Fruit fly (Drosophila melanogaster) whole organism, embryonic: ENCODE results near the gene CG7518.

ENCODE experiments used
- Abd-B ChIP-seq: fragments of 200-800 bp; sonication (Bioruptor generic); optimal IDR thresholded peaks from 2 replicates; lab custom pipeline; 2018; ENCODE audit warnings: missing biosample characterization, mild to moderate bottlenecking, missing genetic modification characterization, moderate library complexity
- Atf-2 ChIP-seq: fragments of 200-800 bp; sonication (Bioruptor generic); optimal IDR thresholded peaks from 2 replicates; lab custom pipeline; 2016; ENCODE audit warnings: missing biosample characterization, missing genetic modification characterization
- Awh ChIP-seq: fragments of 200-800 bp; sonication (Bioruptor generic); IDR thresholded peaks from 2 replicates; pipeline ENCODE4, ENCODE4 v1.3.6; 2022; ENCODE audit warnings: missing biosample characterization, missing genetic modification characterization
- CG10209 ChIP-seq: fragments of 200-800 bp; sonication (Bioruptor generic); optimal IDR thresholded peaks from 3 replicates; lab custom pipeline; 2017; ENCODE audit warnings: missing biosample characterization, mild to moderate bottlenecking, missing genetic modification characterization, missing genetic modification reagents
- CG11093 ChIP-seq: fragments of 200-800 bp; sonication (Bioruptor generic); IDR thresholded peaks from 3 replicates; pipeline ENCODE4 v1.3.6; 2022; ENCODE audit warnings: missing biosample characterization, missing genetic modification characterization
- CG12155 ChIP-seq: fragments of 200-800 bp; sonication (Bioruptor generic); optimal IDR thresholded peaks from 3 replicates; lab custom pipeline; 2016; ENCODE audit warnings: missing biosample characterization, missing genetic modification characterization
- CG15011 ChIP-seq: fragments of 200-800 bp; sonication (Bioruptor generic); optimal IDR thresholded peaks from 3 replicates; lab custom pipeline; 2018; ENCODE audit warnings: missing biosample characterization, mild to moderate bottlenecking, missing genetic modification characterization
- CG16779 ChIP-seq: fragments of 200-800 bp; sonication (Bioruptor generic); IDR thresholded peaks from 2 replicates; pipeline ENCODE4 v1.3.6; 2022; ENCODE audit warnings: missing biosample characterization, missing genetic modification characterization
- CG16863 ChIP-seq: fragments of 200-800 bp; sonication (Bioruptor generic); optimal IDR thresholded peaks from 3 replicates; lab custom pipeline; 2016; ENCODE audit warnings: missing biosample characterization, missing genetic modification characterization
- CG17359 ChIP-seq: fragments of 200-800 bp; sonication (Bioruptor generic); optimal IDR thresholded peaks from 3 replicates; lab custom pipeline; 2018; ENCODE audit warnings: missing biosample characterization, mild to moderate bottlenecking, missing genetic modification characterization, moderate library complexity
- CG18476 ChIP-seq: fragments of 200-800 bp; sonication (Bioruptor generic); optimal IDR thresholded peaks from 2 replicates; lab custom pipeline; 2016; ENCODE audit warnings: missing biosample characterization, mild to moderate bottlenecking, missing genetic modification characterization
- CG31365 ChIP-seq: fragments of 200-800 bp; sonication (Bioruptor generic); optimal IDR thresholded peaks from 2 replicates; lab custom pipeline; 2018; ENCODE audit warnings: missing biosample characterization, mild to moderate bottlenecking, missing genetic modification characterization
- CG3407 ChIP-seq: fragments of 200-800 bp; sonication (Bioruptor generic); optimal IDR thresholded peaks from 2 replicates; lab custom pipeline; 2018; ENCODE audit warnings: missing biosample characterization, mild to moderate bottlenecking, missing genetic modification characterization
- CG34224 ChIP-seq: fragments of 200-800 bp; sonication (Bioruptor generic); IDR thresholded peaks from 3 replicates; pipeline ENCODE4 v1.3.6; 2022; ENCODE audit warnings: missing biosample characterization, missing genetic modification characterization; ENCODE audit not compliant: partially characterized antibody
- CG4820 ChIP-seq: fragments of 200-800 bp; sonication (Bioruptor generic); optimal IDR thresholded peaks from 3 replicates; lab custom pipeline; 2016; ENCODE audit warnings: missing biosample characterization, missing genetic modification characterization
- CG5180 ChIP-seq: fragments of 200-800 bp; sonication (Bioruptor generic); optimal IDR thresholded peaks from 3 replicates; lab custom pipeline; 2017; ENCODE audit warnings: missing biosample characterization, missing genetic modification characterization, mild to moderate bottlenecking, moderate library complexity, missing genetic modification reagents
- CHES-1-like ChIP-seq: fragments of 200-800 bp; sonication (Bioruptor generic); optimal IDR thresholded peaks from 2 replicates; lab custom pipeline; 2016; ENCODE audit warnings: missing biosample characterization, missing genetic modification characterization
- CoRest ChIP-seq: fragments of 200-800 bp; sonication (Bioruptor generic); optimal IDR thresholded peaks from 3 replicates; lab custom pipeline; 2018; ENCODE audit warnings: missing biosample characterization, mild to moderate bottlenecking, missing genetic modification characterization, moderate library complexity
- HLH4C ChIP-seq: fragments of 200-800 bp; sonication (Bioruptor generic); IDR thresholded peaks from 3 replicates; pipeline ENCODE4 v1.3.6; 2022; ENCODE audit warnings: missing biosample characterization, missing genetic modification characterization; ENCODE audit not compliant: partially characterized antibody
- HLHmδ ChIP-seq: fragments of 200-800 bp; sonication (Bioruptor generic); optimal IDR thresholded peaks from 2 replicates; lab custom pipeline; 2018; ENCODE audit warnings: missing biosample characterization, mild to moderate bottlenecking, missing genetic modification characterization, moderate library complexity
- Hmr ChIP-seq: fragments of 200-800 bp; sonication (Bioruptor generic); optimal IDR thresholded peaks from 3 replicates; lab custom pipeline; 2017; ENCODE audit warnings: mild to moderate bottlenecking, missing biosample characterization, missing genetic modification reagents, missing genetic modification characterization
- Jarid2 ChIP-seq: fragments of 200-800 bp; sonication (Bioruptor generic); optimal IDR thresholded peaks from 3 replicates; lab custom pipeline; 2017; ENCODE audit warnings: mild to moderate bottlenecking, missing biosample characterization, missing genetic modification reagents, missing genetic modification characterization
- NC2α ChIP-seq: fragments of 200-800 bp; sonication (Bioruptor generic); optimal IDR thresholded peaks from 2 replicates; lab custom pipeline; 2016; ENCODE audit warnings: missing biosample characterization, missing genetic modification characterization
- Nf-YA ChIP-seq: fragments of 200-800 bp; sonication (Bioruptor generic); IDR thresholded peaks from 2 replicates; pipeline ENCODE4 v1.3.6; 2022; ENCODE audit warnings: missing biosample characterization, missing genetic modification characterization
- Pdp1 ChIP-seq, 2 experiments: fragments of 200-800 bp; sonication (Bioruptor generic); optimal IDR thresholded peaks; 3 replicates each; lab custom pipeline; 2016; ENCODE audit warnings: missing biosample characterization in 2 of 2, missing genetic modification characterization in 2 of 2, mild to moderate bottlenecking in 1 of 2, moderate library complexity in 1 of 2
- Side ChIP-seq: fragments of 200-800 bp; sonication (Bioruptor generic); optimal IDR thresholded peaks from 2 replicates; lab custom pipeline; 2016; ENCODE audit warnings: missing biosample characterization, missing genetic modification characterization
- ara ChIP-seq: fragments of 200-800 bp; sonication (Bioruptor generic); IDR thresholded peaks from 2 replicates; pipeline ENCODE4 v1.3.6; 2022; ENCODE audit warnings: missing biosample characterization, missing genetic modification characterization
- ase ChIP-seq: fragments of 200-800 bp; sonication (Bioruptor generic); IDR thresholded peaks from 3 replicates; pipeline ENCODE4 v1.3.6; 2022; ENCODE audit warnings: missing biosample characterization, missing genetic modification characterization
- bbx ChIP-seq: fragments of 200-800 bp; sonication (Bioruptor generic); IDR thresholded peaks from 2 replicates; pipeline ENCODE4 v1.3.6; 2022; ENCODE audit warnings: missing biosample characterization, missing genetic modification characterization; ENCODE audit not compliant: partially characterized antibody
- cad ChIP-seq: fragments of >200 bp; optimal IDR thresholded peaks from 2 replicates; lab custom pipeline; 2017; ENCODE audit warnings: missing biosample characterization, missing genetic modification characterization
- ewg ChIP-seq: fragments of 200-800 bp; sonication (Bioruptor generic); optimal IDR thresholded peaks from 3 replicates; lab custom pipeline; 2017; ENCODE audit warnings: mild to moderate bottlenecking, missing biosample characterization, missing genetic modification reagents, missing genetic modification characterization
- fd64A ChIP-seq: fragments of 200-800 bp; sonication (Bioruptor generic); optimal IDR thresholded peaks from 3 replicates; lab custom pipeline; 2018; ENCODE audit warnings: missing biosample characterization, mild to moderate bottlenecking, missing genetic modification characterization
- fru ChIP-seq: fragments of >200 bp; optimal IDR thresholded peaks from 2 replicates; lab custom pipeline; 2017
- hth ChIP-seq: fragments of >200 bp; optimal IDR thresholded peaks from 2 replicates; lab custom pipeline; 2017; ENCODE audit warnings: inconsistent platforms
- lmd ChIP-seq: fragments of 200-800 bp; sonication (Bioruptor generic); IDR thresholded peaks from 2 replicates; pipeline ENCODE4 v1.3.6; 2022; ENCODE audit warnings: missing biosample characterization, missing genetic modification characterization
- mam ChIP-seq: fragments of 200-800 bp; sonication (Bioruptor generic); optimal IDR thresholded peaks from 3 replicates; lab custom pipeline; 2016; ENCODE audit warnings: missing biosample characterization, missing genetic modification characterization
- pan ChIP-seq, 4 experiments: fragments of >200 bp in 3 of 4; fragments of 200-800 bp in 1 of 4; sonication (Bioruptor generic) in 1 of 4; optimal IDR thresholded peaks in 3 of 4; IDR thresholded peaks in 1 of 4; 2 replicates each; pipeline versions ENCODE4 v1.3.6 to Lab custom; 2017 to 2022; ENCODE audit warnings: missing biosample characterization in 2 of 4, missing genetic modification characterization in 2 of 4, mixed read lengths in 1 of 4
- peb ChIP-seq: fragments of 200-800 bp; sonication (Bioruptor generic); IDR thresholded peaks from 2 replicates; pipeline ENCODE4 v1.3.6; 2022; ENCODE audit warnings: missing biosample characterization, missing genetic modification characterization
- pfk ChIP-seq: fragments of 200-800 bp; sonication (Bioruptor generic); optimal IDR thresholded peaks from 2 replicates; lab custom pipeline; 2018; ENCODE audit warnings: missing biosample characterization, mild to moderate bottlenecking, missing genetic modification characterization, moderate library complexity
- shn ChIP-seq: fragments of 200-800 bp; sonication (Bioruptor generic); optimal IDR thresholded peaks from 3 replicates; lab custom pipeline; 2016; ENCODE audit warnings: missing biosample characterization, missing genetic modification characterization
- sim ChIP-seq: fragments of 200-800 bp; sonication (Bioruptor generic); IDR thresholded peaks from 2 replicates; pipeline ENCODE4 v1.3.6; 2022; ENCODE audit warnings: missing biosample characterization, missing genetic modification characterization
- sima ChIP-seq: fragments of 200-800 bp; sonication (Bioruptor generic); optimal IDR thresholded peaks from 2 replicates; lab custom pipeline; 2016; ENCODE audit warnings: missing biosample characterization, missing genetic modification characterization
- ssp ChIP-seq: fragments of 200-800 bp; sonication (Bioruptor generic); IDR thresholded peaks from 2 replicates; pipeline ENCODE4 v1.3.6; 2022; ENCODE audit warnings: missing biosample characterization, missing genetic modification characterization
- stc ChIP-seq: fragments of 200-800 bp; sonication (Bioruptor generic); IDR thresholded peaks from 2 replicates; pipeline ENCODE4 v1.3.6; 2022; ENCODE audit warnings: missing biosample characterization, missing genetic modification characterization
- trem ChIP-seq: fragments of 200-800 bp; optimal IDR thresholded peaks from 3 replicates; lab custom pipeline; 2019; ENCODE audit warnings: missing biosample characterization, mild to moderate bottlenecking, missing genetic modification characterization, moderate library complexity
- ttk ChIP-seq: fragments of 200-800 bp; sonication (Bioruptor generic); IDR thresholded peaks from 2 replicates; pipeline ENCODE4 v2.1.2; 2022; ENCODE audit warnings: missing biosample characterization, missing genetic modification characterization
- vnd ChIP-seq: fragments of 200-800 bp; sonication (Bioruptor generic); IDR thresholded peaks from 3 replicates; pipeline ENCODE4 v1.3.6; 2022; ENCODE audit warnings: missing biosample characterization, missing genetic modification characterization; ENCODE audit not compliant: partially characterized antibody
- zf30C ChIP-seq: fragments of 200-800 bp; sonication (Bioruptor generic); optimal IDR thresholded peaks from 3 replicates; lab custom pipeline; 2018; ENCODE audit warnings: missing biosample characterization, mild to moderate bottlenecking, missing genetic modification characterization

Gene CG7518

dm6 chr3R:12981334-12982166 lies 16.3 kb upstream of the CG7518 start (continued):
- TF ChIP-seq pfk (GFP tag; lab: Kevin White, UChicago), result no peak
- TF ChIP-seq CG17359 (tag; lab: Kevin White, UChicago), result peak; percentile 75
- TF ChIP-seq Abd-B (GFP tag; lab: Kevin White, UChicago), result peak; percentile 52
- TF ChIP-seq HLHmδ (GFP tag; lab: Kevin White, UChicago), result no peak
- TF ChIP-seq pan (optimal IDR thresholded peaks at IDR 0.05; lab: Kevin White, UChicago), result no peak
- peak in 1 of 2 experiments; percentile 61 for TF ChIP-seq pan (GFP tag; optimal IDR thresholded peaks at IDR 0.05 in 1 of 2, IDR thresholded peaks at IDR 0.05 in 1 of 2)
- peak; percentile 53 for TF ChIP-seq sim (GFP tag; lab: Robert Waterston, UW)
- peak; percentile 44 for TF ChIP-seq CG18476 (GFP tag; lab: Kevin White, UChicago)
- TF ChIP-seq vnd (GFP tag; lab: Robert Waterston, UW), result no peak
- no peak for TF ChIP-seq CHES-1-like (GFP tag; lab: Kevin White, UChicago)
- no peak for TF ChIP-seq sima (GFP tag; lab: Kevin White, UChicago)
- TF ChIP-seq lmd (GFP tag; lab: Robert Waterston, UW), result peak; percentile 62
- no peak for TF ChIP-seq CG31365 (tag; lab: Kevin White, UChicago)
- TF ChIP-seq ase (GFP tag; lab: Robert Waterston, UW), result no peak; the same call in 2 of the 3 replicates
- TF ChIP-seq CG5180 (GFP tag; lab: Kevin White, UChicago), result peak; percentile 54
- TF ChIP-seq CG11093 (GFP tag; lab: Robert Waterston, UW), result 0 out of 3 replicates have a peak, but pooled peaks have one; percentile 54
- TF ChIP-seq ewg (GFP tag; lab: Kevin White, UChicago), result peak; percentile 43
- TF ChIP-seq NC2α (GFP tag; lab: Kevin White, UChicago), result no peak
- TF ChIP-seq ttk (GFP tag; lab: Robert Waterston, UW), result no peak
- TF ChIP-seq Jarid2 (GFP tag; lab: Kevin White, UChicago), result peak; percentile 50
- TF ChIP-seq CG34224 (GFP tag; lab: Robert Waterston, UW), result no peak
- TF ChIP-seq HLH4C (GFP tag; lab: Robert Waterston, UW), result no peak
- TF ChIP-seq CG15011 (GFP tag; lab: Kevin White, UChicago), result peak; percentile 70
- no peak for TF ChIP-seq CG3407 (GFP tag; lab: Kevin White, UChicago)
- TF ChIP-seq CoRest (tag; lab: Kevin White, UChicago), result peak; percentile 83
- TF ChIP-seq stc (GFP tag; lab: Robert Waterston, UW), result peak; percentile 40; the same call in 1 of the 2 replicates
- no peak for TF ChIP-seq Nf-YA
- no peak for TF ChIP-seq fru (lab: Kevin White, UChicago)
- peak; percentile 71 for TF ChIP-seq CG4820 (GFP tag; lab: Kevin White, UChicago)
- peak; percentile 44 for TF ChIP-seq Hmr (GFP tag; lab: Kevin White, UChicago)
- TF ChIP-seq bbx (GFP tag; lab: Robert Waterston, UW), result no peak
- no peak for TF ChIP-seq CG16779 (GFP tag; lab: Robert Waterston, UW)
- peak; percentile 60 for TF ChIP-seq ara
- peak; percentile 66 for TF ChIP-seq zf30C
- TF ChIP-seq trem (tag; lab: Kevin White, UChicago), result peak; percentile 34
- TF ChIP-seq fd64A (GFP tag; lab: Kevin White, UChicago), result no peak
- TF ChIP-seq Atf-2 (GFP tag; lab: Kevin White, UChicago), result peak; percentile 33
- TF ChIP-seq CG12155 (GFP tag; lab: Kevin White, UChicago), result peak; percentile 36
- no peak for TF ChIP-seq peb (GFP tag; lab: Robert Waterston, UW)
- TF ChIP-seq shn, result no peak
- TF ChIP-seq CG16863 (GFP tag; lab: Kevin White, UChicago), result peak; percentile 9
- no peak for TF ChIP-seq ssp (GFP tag; lab: Robert Waterston, UW)
- no peak for TF ChIP-seq Side (GFP tag; lab: Kevin White, UChicago)
- TF ChIP-seq hth (lab: Kevin White, UChicago), result no peak
- TF ChIP-seq mam (GFP tag; lab: Kevin White, UChicago), result peak; percentile 43
- TF ChIP-seq Awh (GFP tag; lab: Robert Waterston, UW), result peak; percentile 42; the same call in 1 of the 2 replicates
- no peak for TF ChIP-seq cad (GFP tag; lab: Kevin White, UChicago)
- peak; percentile 38 for TF ChIP-seq CG10209
- TF ChIP-seq Pdp1 (GFP tag; optimal IDR thresholded peaks at IDR 0.05; lab: Kevin White, UChicago), result peak; percentile 38 to 44
